Worm (Caenorhabditis elegans): ENCODE data around the gene Y105C5B.17.

The Y105C5B.17 gene

DNA sequence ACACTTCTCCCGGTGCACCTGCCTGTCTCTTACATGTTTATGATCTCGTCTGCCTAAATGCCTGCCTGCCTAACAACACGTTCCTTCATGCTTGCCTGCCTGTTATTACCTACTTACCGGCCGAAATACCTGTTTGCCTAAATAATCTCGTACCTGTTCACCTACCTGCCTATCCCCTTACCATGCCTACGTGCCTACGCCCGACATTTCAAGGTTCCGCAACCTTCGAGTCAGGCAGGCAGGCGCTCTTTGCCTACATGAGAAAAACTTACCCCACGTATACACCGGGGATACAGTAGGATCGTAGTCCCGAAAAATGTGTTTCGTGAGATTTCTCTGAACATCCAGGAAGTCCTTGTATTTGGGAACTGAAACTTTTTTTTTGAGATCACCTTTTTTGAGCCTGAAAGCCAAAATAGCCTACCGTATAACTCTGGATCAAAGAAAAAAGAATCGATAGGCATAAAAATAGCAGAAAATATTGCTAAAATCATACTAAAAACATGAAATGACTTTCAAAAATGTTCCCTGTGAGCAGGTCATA lies 610 bp upstream of the Y105C5B.17 start, which contains the start of gene lgc-19:
Gene lgc-19, minus strand, starts transcription at position 494 of the 544 bp plus-strand sequence.
- TF ChIP-seq mec-3 (tag; optimal IDR thresholded peaks at IDR 0.05; ENCODE audit: borderline replicate concordance) (no peak), ceh-31 (tag; optimal IDR thresholded peaks at IDR 0.05) (no peak), madf-2 (tag; optimal IDR thresholded peaks at IDR 0.05) (no peak)

DNA sequence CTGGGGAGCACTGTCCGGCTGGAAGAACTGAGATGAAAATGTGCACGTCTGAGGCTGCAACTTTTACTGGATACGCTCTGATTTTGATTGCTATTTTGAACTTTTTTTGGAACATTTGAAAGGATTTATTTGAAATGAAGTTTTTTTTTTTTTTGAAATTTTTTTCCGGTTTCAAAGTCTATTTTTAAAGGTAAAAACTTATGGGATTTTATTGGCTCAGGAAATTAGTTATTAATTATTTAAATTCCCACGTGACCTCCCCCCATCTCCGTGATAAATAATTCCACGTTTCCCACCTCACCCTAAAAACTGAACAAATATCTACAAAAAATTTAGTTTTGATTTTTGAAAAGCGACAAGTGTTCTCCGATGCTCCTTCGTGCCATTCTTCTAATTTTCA lies 1.4 kb downstream of the Y105C5B.17 start, which contains the start of gene Y105C5B.18:
Gene Y105C5B.18, plus strand, starts transcription at position 301 of the 400 bp plus-strand sequence.
- no peak for TF ChIP-seq ceh-19 (GFP tag; optimal IDR thresholded peaks at IDR 0.05)
- no peak for TF ChIP-seq ceh-18 (tag; optimal IDR thresholded peaks at IDR 0.05)
- TF ChIP-seq mec-3 (tag; optimal IDR thresholded peaks at IDR 0.05; ENCODE audit: borderline replicate concordance): no peak
- no peak for TF ChIP-seq ceh-9 (tag; optimal IDR thresholded peaks at IDR 0.05)
- TF ChIP-seq ceh-22 (tag; optimal IDR thresholded peaks at IDR 0.05): no peak
- no peak for TF ChIP-seq hlh-13 (GFP tag; optimal IDR thresholded peaks at IDR 0.05)
- no peak for TF ChIP-seq syd-9 (tag; optimal IDR thresholded peaks at IDR 0.05)
- TF ChIP-seq ahr-1 (tag; optimal IDR thresholded peaks at IDR 0.05): no peak
- no peak for TF ChIP-seq T23F11.4 (GFP tag; optimal IDR thresholded peaks at IDR 0.05)
- no peak for TF ChIP-seq unc-42 (tag; optimal IDR thresholded peaks at IDR 0.05)
- no peak for TF ChIP-seq hlh-8 (tag; optimal IDR thresholded peaks at IDR 0.05)
- TF ChIP-seq ceh-48 (tag; optimal IDR thresholded peaks at IDR 0.05): no peak
- TF ChIP-seq zip-5 (tag; optimal IDR thresholded peaks at IDR 0.05): no peak
- no peak for TF ChIP-seq Y22D7AL.16 (tag; optimal IDR thresholded peaks at IDR 0.05)

DNA sequence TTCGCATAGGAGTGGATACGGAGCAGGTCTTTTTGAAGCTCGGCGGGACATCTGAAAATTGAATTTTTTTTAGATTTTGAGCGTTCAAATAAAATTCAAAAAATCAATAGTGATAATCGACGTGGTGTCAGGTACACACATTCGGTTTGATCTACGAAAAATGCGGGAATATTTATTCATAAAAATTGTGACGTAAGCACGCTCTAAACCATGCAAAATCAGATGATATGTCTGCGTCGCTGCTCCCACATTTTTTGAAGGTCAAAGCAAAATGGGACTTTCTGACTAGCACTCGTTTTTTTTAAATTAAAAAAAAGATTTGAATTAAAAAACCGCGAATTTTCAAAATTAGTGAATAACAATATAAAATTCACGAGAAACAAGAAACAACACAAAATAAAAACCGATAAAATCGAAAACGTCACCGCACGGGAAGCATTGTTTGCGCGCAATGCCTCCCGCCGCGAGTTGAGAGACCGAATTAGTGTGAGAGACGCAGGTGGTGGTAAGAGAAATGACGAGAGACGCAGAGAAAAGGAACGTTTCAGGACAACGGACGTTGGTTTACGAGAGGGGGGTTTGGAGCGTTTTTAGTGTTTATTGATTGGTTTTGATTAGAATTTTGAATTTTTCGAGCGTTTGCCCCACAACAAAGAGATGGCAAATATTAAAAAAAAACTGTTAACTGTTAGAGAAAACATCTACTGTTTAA lies 21.2 kb downstream of the Y105C5B.17 start, which contains the start of gene Y105C5B.19:
Gene Y105C5B.19, minus strand, starts transcription at position 51 of the 712 bp plus-strand sequence.
- TF ChIP-seq gmeb-2 (tag; optimal IDR thresholded peaks at IDR 0.05) (no peak), ceh-31 (tag; optimal IDR thresholded peaks at IDR 0.05) (peak; percentile 42), mec-3 (tag; optimal IDR thresholded peaks at IDR 0.05; ENCODE audit: borderline replicate concordance) (no peak), ets-4 (tag; optimal IDR thresholded peaks at IDR 0.05) (no peak), nhr-11 (tag; optimal IDR thresholded peaks at IDR 0.05) (no peak), ceh-48 (tag; optimal IDR thresholded peaks at IDR 0.05) (no peak), ztf-16 (tag; optimal IDR thresholded peaks at IDR 0.05) (no peak), tbx-7 (tag; optimal IDR thresholded peaks at IDR 0.05) (no peak), unc-42 (tag; optimal IDR thresholded peaks at IDR 0.05) (no peak), ama-1 (optimal IDR thresholded peaks at IDR 0.05) (no peak), elt-4 (tag; optimal IDR thresholded peaks at IDR 0.05) (no peak), eyg-1 (tag; optimal IDR thresholded peaks at IDR 0.05) (no peak), elt-2 (tag; optimal IDR thresholded peaks at IDR 0.05) (no peak), ceh-18 (tag; optimal IDR thresholded peaks at IDR 0.05) (no peak), nfya-1 (tag; optimal IDR thresholded peaks at IDR 0.05) (peak; percentile 72), Y22D7AL.16 (tag; optimal IDR thresholded peaks at IDR 0.05) (no peak), hlh-8 (tag; optimal IDR thresholded peaks at IDR 0.05) (no peak), pag-3 (tag; optimal IDR thresholded peaks at IDR 0.05; ENCODE audit: borderline replicate concordance) (no peak), ceh-2 (tag; optimal IDR thresholded peaks at IDR 0.05) (peak; percentile 1), ref-2 (tag; optimal IDR thresholded peaks at IDR 0.05) (no peak), npax-4 (tag; optimal IDR thresholded peaks at IDR 0.05) (no peak), C38D4.7 (GFP tag; optimal IDR thresholded peaks at IDR 0.05) (no peak), unc-55 (GFP tag; optimal IDR thresholded peaks at IDR 0.05) (no peak), tbx-2 (tag; optimal IDR thresholded peaks at IDR 0.05) (no peak), lim-6 (tag; optimal IDR thresholded peaks at IDR 0.05) (no peak), lin-11 (tag; optimal IDR thresholded peaks at IDR 0.05) (no peak)

DNA sequence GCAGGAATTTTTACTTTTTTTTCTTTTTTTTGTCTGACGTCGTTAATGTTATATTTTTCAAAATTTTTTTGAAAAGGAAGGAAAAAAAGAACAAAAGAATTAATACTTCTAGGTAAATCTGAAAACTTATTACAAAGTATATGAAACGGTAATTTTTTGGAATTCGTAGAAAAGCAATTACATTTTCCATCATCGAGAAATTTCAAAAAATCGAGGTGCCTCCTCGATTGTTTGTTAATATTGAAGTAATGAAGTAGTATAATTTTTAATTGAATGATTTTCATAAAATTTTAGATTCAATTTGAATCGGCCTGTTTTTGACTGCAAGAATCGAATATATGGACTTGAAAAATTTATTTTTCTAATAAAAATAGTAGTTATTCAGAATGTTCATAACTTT lies 28.5 kb downstream of the Y105C5B.17 start:
- TF ChIP-seq ahr-1 (tag; optimal IDR thresholded peaks at IDR 0.05) (no peak), Y22D7AL.16 (tag; optimal IDR thresholded peaks at IDR 0.05) (no peak), odd-2 (tag; optimal IDR thresholded peaks at IDR 0.05) (no peak), unc-42 (tag; optimal IDR thresholded peaks at IDR 0.05) (no peak), K02D7.2 (tag; optimal IDR thresholded peaks at IDR 0.05) (no peak), ceh-24 (tag; optimal IDR thresholded peaks at IDR 0.05) (no peak), tbx-2 (tag; optimal IDR thresholded peaks at IDR 0.05) (no peak), pha-2 (tag; optimal IDR thresholded peaks at IDR 0.05) (no peak), pax-1 (tag; optimal IDR thresholded peaks at IDR 0.05) (no peak), fkh-6 (tag; optimal IDR thresholded peaks at IDR 0.05) (no peak), elt-2 (tag; optimal IDR thresholded peaks at IDR 0.05) (no peak), sox-4 (tag; optimal IDR thresholded peaks at IDR 0.05) (no peak), nhr-232 (tag; optimal IDR thresholded peaks at IDR 0.05) (no peak), ceh-34 (tag; optimal IDR thresholded peaks at IDR 0.05) (no peak), lim-6 (tag; optimal IDR thresholded peaks at IDR 0.05) (no peak), ceh-45 (GFP tag; IDR thresholded peaks at IDR 0.05) (no peak), ztf-16 (tag; optimal IDR thresholded peaks at IDR 0.05) (no peak), ceh-30 (tag; optimal IDR thresholded peaks at IDR 0.05) (no peak)
